Fruit fly (Drosophila melanogaster) whole organism, embryonic: ENCODE data around the gene Hip14.

Experiments used
- ATbp ChIP-seq: fragments of 200-800 bp; sonication (Bioruptor generic); optimal IDR thresholded peaks from 2 replicates; lab custom pipeline; 2017; ENCODE audit warnings: missing biosample characterization, mild to moderate bottlenecking, missing genetic modification characterization, missing genetic modification reagents
- Abd-B ChIP-seq: fragments of 200-800 bp; sonication (Bioruptor generic); optimal IDR thresholded peaks from 2 replicates; lab custom pipeline; 2018; ENCODE audit warnings: missing biosample characterization, mild to moderate bottlenecking, missing genetic modification characterization, moderate library complexity
- Atf-2 ChIP-seq: fragments of 200-800 bp; sonication (Bioruptor generic); optimal IDR thresholded peaks from 2 replicates; lab custom pipeline; 2016; ENCODE audit warnings: missing biosample characterization, missing genetic modification characterization
- Atf3 ChIP-seq: fragments of 200-800 bp; sonication (Bioruptor generic); optimal IDR thresholded peaks from 3 replicates; lab custom pipeline; 2016; ENCODE audit warnings: missing biosample characterization, missing genetic modification characterization
- Bdp1 ChIP-seq: fragments of 200-800 bp; sonication (Bioruptor generic); optimal IDR thresholded peaks from 3 replicates; lab custom pipeline; 2016; ENCODE audit warnings: missing biosample characterization, missing genetic modification characterization
- CG10209 ChIP-seq: fragments of 200-800 bp; sonication (Bioruptor generic); optimal IDR thresholded peaks from 3 replicates; lab custom pipeline; 2017; ENCODE audit warnings: missing biosample characterization, mild to moderate bottlenecking, missing genetic modification characterization, missing genetic modification reagents
- CG10267 ChIP-seq: fragments of 200-800 bp; sonication (Bioruptor generic); optimal IDR thresholded peaks from 2 replicates; lab custom pipeline; 2018; ENCODE audit warnings: missing biosample characterization, mild to moderate bottlenecking, missing genetic modification characterization, moderate library complexity
- CG12659 ChIP-seq: fragments of 200-800 bp; sonication (Bioruptor generic); optimal IDR thresholded peaks from 3 replicates; lab custom pipeline; 2017; ENCODE audit warnings: mild to moderate bottlenecking, missing biosample characterization, missing genetic modification reagents, missing genetic modification characterization
- CG12942 ChIP-seq: fragments of 200-800 bp; sonication (Bioruptor generic); optimal IDR thresholded peaks from 3 replicates; lab custom pipeline; 2016; ENCODE audit warnings: missing biosample characterization, missing genetic modification characterization
- CG30431 ChIP-seq: fragments of 200-800 bp; sonication (Bioruptor generic); optimal IDR thresholded peaks from 2 replicates; lab custom pipeline; 2017; ENCODE audit warnings: missing biosample characterization, missing genetic modification characterization
- CG31441 ChIP-seq: fragments of 200-800 bp; sonication (Bioruptor generic); IDR thresholded peaks from 2 replicates; pipeline ENCODE4 v1.3.6; 2022; ENCODE audit warnings: missing biosample characterization, missing genetic modification characterization
- CG32772 ChIP-seq: fragments of 200-800 bp; sonication (Bioruptor generic); IDR thresholded peaks from 2 replicates; pipeline ENCODE4 v1.3.6; 2022; ENCODE audit warnings: missing biosample characterization, missing genetic modification characterization
- CG4404 ChIP-seq: fragments of 200-800 bp; sonication (Bioruptor generic); IDR thresholded peaks from 2 replicates; pipeline ENCODE4 v1.3.6; 2022; ENCODE audit warnings: missing biosample characterization, missing genetic modification characterization
- CG4707 ChIP-seq: fragments of 200-800 bp; sonication (Bioruptor generic); optimal IDR thresholded peaks from 2 replicates; lab custom pipeline; 2018; ENCODE audit warnings: missing biosample characterization, mild to moderate bottlenecking, missing genetic modification characterization, moderate library complexity
- CG8388 ChIP-seq: fragments of 200-800 bp; sonication (Bioruptor generic); optimal IDR thresholded peaks from 2 replicates; lab custom pipeline; 2019; ENCODE audit warnings: missing biosample characterization, mild to moderate bottlenecking, missing genetic modification characterization, moderate library complexity
- CG8765 ChIP-seq: fragments of 200-800 bp; sonication (Bioruptor generic); IDR thresholded peaks from 2 replicates; pipeline ENCODE4 v1.3.6; 2022; ENCODE audit warnings: missing biosample characterization, missing genetic modification characterization
- CG8944 ChIP-seq: fragments of 200-800 bp; sonication (Bioruptor generic); optimal IDR thresholded peaks from 3 replicates; lab custom pipeline; 2016; ENCODE audit warnings: missing biosample characterization, missing genetic modification characterization
- CG9609 ChIP-seq: fragments of 200-800 bp; sonication (Bioruptor generic); optimal IDR thresholded peaks from 3 replicates; lab custom pipeline; 2016; ENCODE audit warnings: missing biosample characterization, missing genetic modification characterization
- CkIIα-i1 ChIP-seq: fragments of 200-800 bp; sonication (Bioruptor generic); IDR thresholded peaks from 2 replicates; pipeline ENCODE4 v1.3.6; 2022; ENCODE audit warnings: missing biosample characterization, missing genetic modification characterization
- CoRest ChIP-seq: fragments of 200-800 bp; sonication (Bioruptor generic); optimal IDR thresholded peaks from 3 replicates; lab custom pipeline; 2018; ENCODE audit warnings: missing biosample characterization, mild to moderate bottlenecking, missing genetic modification characterization, moderate library complexity
- Dad ChIP-seq: fragments of 200-800 bp; sonication (Bioruptor generic); optimal IDR thresholded peaks from 3 replicates; lab custom pipeline; 2016; ENCODE audit warnings: missing biosample characterization, missing genetic modification characterization
- E2f2 ChIP-seq: fragments of 200-800 bp; sonication (Bioruptor generic); IDR thresholded peaks from 2 replicates; pipeline ENCODE4 v1.3.6; 2022; ENCODE audit warnings: missing biosample characterization, missing genetic modification characterization
- Mes4 ChIP-seq: fragments of 200-800 bp; sonication (Bioruptor generic); optimal IDR thresholded peaks from 2 replicates; lab custom pipeline; 2016; ENCODE audit warnings: missing biosample characterization, missing genetic modification characterization
- NC2β ChIP-seq: fragments of 200-800 bp; sonication (Bioruptor generic); optimal IDR thresholded peaks from 2 replicates; lab custom pipeline; 2016; ENCODE audit warnings: missing biosample characterization, missing genetic modification characterization
- Nf-YB ChIP-seq: fragments of 200-800 bp; sonication (Bioruptor generic); optimal IDR thresholded peaks from 3 replicates; lab custom pipeline; 2019; ENCODE audit warnings: missing biosample characterization, mild to moderate bottlenecking, missing genetic modification characterization, moderate library complexity
- NfI ChIP-seq: fragments of 200-800 bp; sonication (Bioruptor generic); optimal IDR thresholded peaks from 3 replicates; lab custom pipeline; 2018; ENCODE audit warnings: missing biosample characterization, mild to moderate bottlenecking, missing genetic modification characterization, moderate library complexity
- Sox100B ChIP-seq: fragments of 200-800 bp; sonication (Bioruptor generic); optimal IDR thresholded peaks from 3 replicates; lab custom pipeline; 2018; ENCODE audit warnings: missing biosample characterization, mild to moderate bottlenecking, missing genetic modification characterization
- Spps ChIP-seq: fragments of 200-800 bp; sonication (Bioruptor generic); optimal IDR thresholded peaks from 2 replicates; lab custom pipeline; 2018; ENCODE audit warnings: missing biosample characterization, mild to moderate bottlenecking, missing genetic modification characterization
- TFAM ChIP-seq: fragments of 200-800 bp; sonication (Bioruptor generic); optimal IDR thresholded peaks from 2 replicates; lab custom pipeline; 2017; ENCODE audit warnings: missing biosample characterization, missing genetic modification characterization, inconsistent platforms
- cato ChIP-seq: fragments of 200-800 bp; sonication (Bioruptor generic); optimal IDR thresholded peaks from 2 replicates; lab custom pipeline; 2016; ENCODE audit warnings: missing biosample characterization, missing genetic modification characterization, borderline replicate concordance
- caup ChIP-seq: fragments of 200-800 bp; sonication (Bioruptor generic); optimal IDR thresholded peaks from 3 replicates; lab custom pipeline; 2017; ENCODE audit warnings: missing biosample characterization, mild to moderate bottlenecking, missing genetic modification characterization, moderate library complexity; ENCODE audit not compliant: severe bottlenecking
- chn ChIP-seq: fragments of 200-800 bp; sonication (Bioruptor generic); optimal IDR thresholded peaks from 2 replicates; lab custom pipeline; 2016; ENCODE audit warnings: missing biosample characterization, missing genetic modification characterization
- eve ChIP-seq, 2 experiments: fragments of >200 bp; optimal IDR thresholded peaks; 2 replicates each; lab custom pipeline; 2017; ENCODE audit warnings: missing biosample characterization in 2 of 2, missing genetic modification characterization in 2 of 2
- fru ChIP-seq: fragments of >200 bp; optimal IDR thresholded peaks from 2 replicates; lab custom pipeline; 2017
- gce ChIP-seq: fragments of 200-800 bp; sonication (Bioruptor generic); IDR thresholded peaks from 3 replicates; pipeline ENCODE4 v1.3.6; 2022; ENCODE audit warnings: missing biosample characterization, missing genetic modification characterization
- gsb-n ChIP-seq: fragments of 200-800 bp; sonication (Bioruptor generic); optimal IDR thresholded peaks from 3 replicates; lab custom pipeline; 2018; ENCODE audit warnings: missing biosample characterization, mild to moderate bottlenecking, missing genetic modification characterization
- jigr1 ChIP-seq: fragments of 200-800 bp; sonication (Bioruptor generic); IDR thresholded peaks from 3 replicates; pipeline ENCODE4 v1.3.6; 2022; ENCODE audit warnings: missing biosample characterization, missing genetic modification characterization
- lilli ChIP-seq: fragments of 200-800 bp; sonication (Bioruptor generic); optimal IDR thresholded peaks from 3 replicates; lab custom pipeline; 2016; ENCODE audit warnings: missing biosample characterization, missing genetic modification characterization
- luna ChIP-seq: fragments of 200-800 bp; sonication (Bioruptor generic); optimal IDR thresholded peaks from 2 replicates; lab custom pipeline; 2016; ENCODE audit warnings: missing biosample characterization, missing genetic modification characterization
- mirr ChIP-seq: fragments of 200-800 bp; sonication (Bioruptor generic); optimal IDR thresholded peaks from 3 replicates; lab custom pipeline; 2018; ENCODE audit warnings: missing biosample characterization, mild to moderate bottlenecking, missing genetic modification characterization
- otp ChIP-seq: fragments of 200-800 bp; sonication (Bioruptor generic); IDR thresholded peaks from 3 replicates; pipeline ENCODE4, ENCODE4 v1.3.6; 2022; ENCODE audit warnings: missing biosample characterization, missing genetic modification characterization
- pan ChIP-seq, 4 experiments: fragments of >200 bp in 3 of 4; fragments of 200-800 bp in 1 of 4; sonication (Bioruptor generic) in 1 of 4; optimal IDR thresholded peaks in 3 of 4; IDR thresholded peaks in 1 of 4; 2 replicates each; pipeline versions ENCODE4 v1.3.6 to Lab custom; 2017 to 2022; ENCODE audit warnings: missing biosample characterization in 2 of 4, missing genetic modification characterization in 2 of 4, mixed read lengths in 1 of 4
- sens-2 ChIP-seq: fragments of 200-800 bp; sonication (Bioruptor generic); IDR thresholded peaks from 2 replicates; pipeline ENCODE4 v1.3.6; 2022; ENCODE audit warnings: missing biosample characterization, missing genetic modification characterization
- sim ChIP-seq: fragments of 200-800 bp; sonication (Bioruptor generic); IDR thresholded peaks from 2 replicates; pipeline ENCODE4 v1.3.6; 2022; ENCODE audit warnings: missing biosample characterization, missing genetic modification characterization
- slbo ChIP-seq: fragments of 200-800 bp; sonication (Bioruptor generic); IDR thresholded peaks from 2 replicates; pipeline ENCODE4 v1.3.6; 2022; ENCODE audit warnings: missing biosample characterization, missing genetic modification characterization
- trem ChIP-seq: fragments of 200-800 bp; optimal IDR thresholded peaks from 3 replicates; lab custom pipeline; 2019; ENCODE audit warnings: missing biosample characterization, mild to moderate bottlenecking, missing genetic modification characterization, moderate library complexity
- ttk ChIP-seq: fragments of 200-800 bp; sonication (Bioruptor generic); IDR thresholded peaks from 2 replicates; pipeline ENCODE4 v2.1.2; 2022; ENCODE audit warnings: missing biosample characterization, missing genetic modification characterization
- unpg ChIP-seq: fragments of 200-800 bp; sonication (Bioruptor generic); optimal IDR thresholded peaks from 3 replicates; lab custom pipeline; 2018; ENCODE audit warnings: missing biosample characterization, mild to moderate bottlenecking, missing genetic modification characterization, moderate library complexity
- vvl ChIP-seq: fragments of 200-800 bp; sonication (Bioruptor generic); IDR thresholded peaks from 2 replicates; pipeline ENCODE4 v1.3.6; 2022; ENCODE audit warnings: missing biosample characterization, missing genetic modification characterization

Hip14 gene

dm6 chr3L:16021064-16021683 is 33.1 kb downstream of the Hip14 start (continued):
- TF ChIP-seq otp (GFP tag; lab: Robert Waterston, UW) (peak; percentile 36; the same call in 1 of the 3 replicates), ttk (GFP tag; lab: Robert Waterston, UW) (0 out of 2 replicates have a peak, but pooled peaks have one; percentile 16), CG30431 (GFP tag; lab: Kevin White, UChicago) (peak; percentile 44), luna (GFP tag; lab: Kevin White, UChicago) (no peak), CG8944 (GFP tag; lab: Kevin White, UChicago) (peak; percentile 46), E2f2 (GFP tag; lab: Robert Waterston, UW) (peak; percentile 18; the same call in 1 of the 2 replicates), CG12659 (GFP tag; lab: Kevin White, UChicago) (no peak), CG31441 (peak; percentile 68), Nf-YB (peak; percentile 12), fru (no peak), caup (GFP tag; lab: Kevin White, UChicago) (no peak), Dad (GFP tag; lab: Kevin White, UChicago) (peak; percentile 13), CG4404 (peak; percentile 79), Mes4 (GFP tag; lab: Kevin White, UChicago) (peak; percentile 11), mirr (no peak), sim (0 out of 2 replicates have a peak, but pooled peaks have one; percentile 63), sens-2 (GFP tag; lab: Robert Waterston, UW) (peak; percentile 23; the same call in 1 of the 2 replicates), Spps (tag; lab: Kevin White, UChicago) (peak; percentile 64), CG8765 (GFP tag; lab: Robert Waterston, UW) (peak; percentile 84), slbo (no peak), CG9609 (GFP tag; lab: Kevin White, UChicago) (peak; percentile 4), CoRest (peak; percentile 24), Bdp1 (GFP tag; lab: Kevin White, UChicago) (peak; percentile 30), cato (GFP tag; lab: Kevin White, UChicago) (no peak), Atf-2 (GFP tag; lab: Kevin White, UChicago) (peak; percentile 60), eve (GFP tag; optimal IDR thresholded peaks at IDR 0.05; lab: Kevin White, UChicago) (peak in 1 of 2 experiments; percentile 21), CG32772 (GFP tag; lab: Robert Waterston, UW) (peak; percentile 22; the same call in 1 of the 2 replicates), gce (GFP tag; lab: Robert Waterston, UW) (0 out of 3 replicates have a peak, but pooled peaks have one; percentile 56), vvl (GFP tag; lab: Robert Waterston, UW) (peak; percentile 72), CG8388 (GFP tag; lab: Kevin White, UChicago) (peak; percentile 62), Atf3 (peak; percentile 44), chn (peak; percentile 61), trem (tag; lab: Kevin White, UChicago) (peak; percentile 60), jigr1 (GFP tag; lab: Robert Waterston, UW) (no peak), CG4707 (GFP tag; lab: Kevin White, UChicago) (peak; percentile 30), CkIIα-i1 (GFP tag; lab: Robert Waterston, UW) (no peak), TFAM (GFP tag; lab: Kevin White, UChicago) (no peak), NC2β (GFP tag; lab: Kevin White, UChicago) (peak; percentile 41), CG10209 (GFP tag; lab: Kevin White, UChicago) (peak; percentile 42), pan (optimal IDR thresholded peaks at IDR 0.05; lab: Kevin White, UChicago) (peak in 1 of 2 experiments; percentile 70), pan (GFP tag; optimal IDR thresholded peaks at IDR 0.05 in 1 of 2, IDR thresholded peaks at IDR 0.05 in 1 of 2) (peak in 1 of 2 experiments; percentile 76), ATbp (peak; percentile 18), CG12942 (GFP tag; lab: Kevin White, UChicago) (peak; percentile 20), CG10267 (tag; lab: Kevin White, UChicago) (peak; percentile 73), gsb-n (tag; lab: Kevin White, UChicago) (peak; percentile 72), unpg (GFP tag; lab: Kevin White, UChicago) (peak; percentile 65), lilli (GFP tag; lab: Kevin White, UChicago) (peak; percentile 36), NfI (GFP tag; lab: Kevin White, UChicago) (peak; percentile 5), Sox100B (GFP tag; lab: Kevin White, UChicago) (peak; percentile 29), Abd-B (peak; percentile 27)
